Fruit fly (Drosophila melanogaster) whole organism, embryonic: ENCODE data around the gene CG13829.
A peak's percentile ranks its signal among the peaks of the same experiment; 100 is the strongest.

Experiments
- Aef1 ChIP-seq: fragments of 200-800 bp; sonication (Bioruptor generic); IDR thresholded peaks from 3 replicates; pipeline ENCODE4 v1.3.6; 2022; ENCODE audit warnings: missing biosample characterization, missing genetic modification characterization
- Atf3 ChIP-seq: fragments of 200-800 bp; sonication (Bioruptor generic); optimal IDR thresholded peaks from 3 replicates; lab custom pipeline; 2016; ENCODE audit warnings: missing biosample characterization, missing genetic modification characterization
- BtbVII ChIP-seq: fragments of 200-800 bp; sonication (Bioruptor generic); optimal IDR thresholded peaks from 3 replicates; lab custom pipeline; 2017; ENCODE audit warnings: missing biosample characterization, mild to moderate bottlenecking, missing genetic modification characterization
- Bteb2 ChIP-seq: fragments of 200-800 bp; sonication (Bioruptor generic); optimal IDR thresholded peaks from 2 replicates; lab custom pipeline; 2016; ENCODE audit warnings: missing biosample characterization, missing genetic modification characterization
- C15 ChIP-seq: fragments of 200-800 bp; sonication (Bioruptor generic); IDR thresholded peaks from 3 replicates; pipeline ENCODE4 v1.3.6; 2022; ENCODE audit warnings: missing biosample characterization, missing genetic modification characterization
- CG12104 ChIP-seq: fragments of 200-800 bp; sonication (Bioruptor generic); optimal IDR thresholded peaks from 3 replicates; lab custom pipeline; 2016; ENCODE audit warnings: missing biosample characterization, missing genetic modification characterization
- CG14710 ChIP-seq: fragments of 200-800 bp; sonication (Bioruptor generic); optimal IDR thresholded peaks from 3 replicates; lab custom pipeline; 2019; ENCODE audit warnings: missing biosample characterization, mild to moderate bottlenecking, missing genetic modification characterization, moderate library complexity
- CG15011 ChIP-seq: fragments of 200-800 bp; sonication (Bioruptor generic); optimal IDR thresholded peaks from 3 replicates; lab custom pipeline; 2018; ENCODE audit warnings: missing biosample characterization, mild to moderate bottlenecking, missing genetic modification characterization
- CG15514 ChIP-seq: fragments of 200-800 bp; sonication (Bioruptor generic); optimal IDR thresholded peaks from 3 replicates; lab custom pipeline; 2017; ENCODE audit warnings: missing biosample characterization, missing genetic modification characterization, mild to moderate bottlenecking, moderate library complexity, missing genetic modification reagents
- CG17912 ChIP-seq: fragments of 200-800 bp; sonication (Bioruptor generic); optimal IDR thresholded peaks from 2 replicates; lab custom pipeline; 2018; ENCODE audit warnings: missing biosample characterization, mild to moderate bottlenecking, missing genetic modification characterization
- CG18011 ChIP-seq: fragments of 200-800 bp; sonication (Bioruptor generic); optimal IDR thresholded peaks from 2 replicates; lab custom pipeline; 2017; ENCODE audit warnings: missing biosample characterization, missing genetic modification characterization, mild to moderate bottlenecking, moderate library complexity, missing genotype
- CG2120 ChIP-seq: fragments of 200-800 bp; sonication (Bioruptor generic); optimal IDR thresholded peaks from 3 replicates; lab custom pipeline; 2016; ENCODE audit warnings: missing biosample characterization, missing genetic modification characterization
- CG2129 ChIP-seq: fragments of 200-800 bp; sonication (Bioruptor generic); IDR thresholded peaks from 2 replicates; pipeline ENCODE4 v1.3.6; 2022; ENCODE audit warnings: missing biosample characterization, missing genetic modification characterization; ENCODE audit not compliant: partially characterized antibody
- CG2199 ChIP-seq: fragments of 200-800 bp; sonication (Bioruptor generic); IDR thresholded peaks from 3 replicates; pipeline ENCODE4 v1.3.6; 2022; ENCODE audit warnings: missing biosample characterization, missing genetic modification characterization
- CG30020 ChIP-seq: fragments of 200-800 bp; optimal IDR thresholded peaks from 2 replicates; lab custom pipeline; 2019; ENCODE audit warnings: missing biosample characterization, mild to moderate bottlenecking, missing genetic modification characterization, moderate library complexity
- CG31441 ChIP-seq: fragments of 200-800 bp; sonication (Bioruptor generic); IDR thresholded peaks from 2 replicates; pipeline ENCODE4 v1.3.6; 2022; ENCODE audit warnings: missing biosample characterization, missing genetic modification characterization
- CG3847 ChIP-seq: fragments of 200-800 bp; sonication (Bioruptor generic); IDR thresholded peaks from 2 replicates; pipeline ENCODE4 v1.3.6; 2022; ENCODE audit warnings: missing biosample characterization, missing genetic modification characterization
- CG7357 ChIP-seq: fragments of 200-800 bp; sonication (Bioruptor generic); IDR thresholded peaks from 3 replicates; pipeline ENCODE4 v1.3.6; 2022; ENCODE audit warnings: missing biosample characterization, missing genetic modification characterization
- Dip2 ChIP-seq: fragments of 200-800 bp; sonication (Bioruptor generic); IDR thresholded peaks from 2 replicates; pipeline ENCODE4 v1.3.6; 2022; ENCODE audit warnings: missing biosample characterization, missing genetic modification characterization
- Doc2 ChIP-seq: fragments of 200-800 bp; sonication (Bioruptor generic); IDR thresholded peaks from 2 replicates; pipeline ENCODE4 v1.3.6; 2022; ENCODE audit warnings: missing biosample characterization, missing genetic modification characterization
- E2f1 ChIP-seq: fragments of 200-800 bp; sonication (Bioruptor generic); IDR thresholded peaks from 2 replicates; pipeline ENCODE4 v1.3.6; 2022; ENCODE audit warnings: missing biosample characterization, missing genetic modification characterization
- Fer2 ChIP-seq: fragments of 200-800 bp; sonication (Bioruptor generic); optimal IDR thresholded peaks from 2 replicates; lab custom pipeline; 2018; ENCODE audit warnings: missing biosample characterization, mild to moderate bottlenecking, missing genetic modification characterization, moderate library complexity
- Gug ChIP-seq: fragments of 200-800 bp; sonication (Bioruptor generic); IDR thresholded peaks from 4 replicates; pipeline ENCODE4 v1.3.6; 2022; ENCODE audit warnings: missing biosample characterization, missing genetic modification characterization
- HLH4C ChIP-seq: fragments of 200-800 bp; sonication (Bioruptor generic); IDR thresholded peaks from 3 replicates; pipeline ENCODE4 v1.3.6; 2022; ENCODE audit warnings: missing biosample characterization, missing genetic modification characterization; ENCODE audit not compliant: partially characterized antibody
- HLH54F ChIP-seq: fragments of 200-800 bp; sonication (Bioruptor generic); optimal IDR thresholded peaks from 3 replicates; lab custom pipeline; 2016; ENCODE audit warnings: missing biosample characterization, missing genetic modification characterization
- HmgZ ChIP-seq: fragments of 200-800 bp; sonication (Bioruptor generic); optimal IDR thresholded peaks from 2 replicates; lab custom pipeline; 2018; ENCODE audit warnings: missing biosample characterization, mild to moderate bottlenecking, missing genetic modification characterization
- Hmx ChIP-seq: fragments of 200-800 bp; sonication (Bioruptor generic); optimal IDR thresholded peaks from 2 replicates; lab custom pipeline; 2016; ENCODE audit warnings: missing biosample characterization, missing genetic modification characterization
- Hr39 ChIP-seq: fragments of >200 bp; optimal IDR thresholded peaks from 2 replicates; lab custom pipeline; 2017
- Jarid2 ChIP-seq: fragments of 200-800 bp; sonication (Bioruptor generic); optimal IDR thresholded peaks from 3 replicates; lab custom pipeline; 2017; ENCODE audit warnings: mild to moderate bottlenecking, missing biosample characterization, missing genetic modification reagents, missing genetic modification characterization
- Nf-YC ChIP-seq: fragments of 200-800 bp; optimal IDR thresholded peaks from 3 replicates; lab custom pipeline; 2019; ENCODE audit warnings: missing biosample characterization, mild to moderate bottlenecking, missing genetic modification characterization, moderate library complexity
- Oli ChIP-seq: fragments of 200-800 bp; sonication (Bioruptor generic); optimal IDR thresholded peaks from 2 replicates; lab custom pipeline; 2018; ENCODE audit warnings: missing biosample characterization, mild to moderate bottlenecking, missing genetic modification characterization, moderate library complexity
- Optix ChIP-seq: fragments of 200-800 bp; sonication (Bioruptor generic); IDR thresholded peaks from 3 replicates; pipeline ENCODE4 v1.3.6; 2022; ENCODE audit warnings: missing biosample characterization, missing genetic modification characterization
- Ptx1 ChIP-seq: fragments of 200-800 bp; sonication (Bioruptor generic); IDR thresholded peaks from 2 replicates; pipeline ENCODE4 v1.3.6; 2022; ENCODE audit warnings: missing biosample characterization, missing genetic modification characterization
- Rx ChIP-seq: fragments of 200-800 bp; sonication (Bioruptor generic); IDR thresholded peaks from 2 replicates; pipeline ENCODE4 v1.3.6; 2022; ENCODE audit warnings: missing biosample characterization, missing genetic modification characterization
- ab ChIP-seq: fragments of 200-800 bp; sonication (Bioruptor generic); optimal IDR thresholded peaks from 2 replicates; lab custom pipeline; 2016; ENCODE audit warnings: missing biosample characterization, missing genetic modification characterization
- ac ChIP-seq: fragments of 200-800 bp; sonication (Bioruptor generic); optimal IDR thresholded peaks from 3 replicates; lab custom pipeline; 2017; ENCODE audit warnings: missing biosample characterization, mild to moderate bottlenecking, missing genetic modification characterization
- bab2 ChIP-seq: fragments of 200-800 bp; sonication (Bioruptor generic); optimal IDR thresholded peaks from 2 replicates; lab custom pipeline; 2016; ENCODE audit warnings: missing biosample characterization, missing genetic modification characterization
- bbx ChIP-seq: fragments of 200-800 bp; sonication (Bioruptor generic); IDR thresholded peaks from 2 replicates; pipeline ENCODE4 v1.3.6; 2022; ENCODE audit warnings: missing biosample characterization, missing genetic modification characterization; ENCODE audit not compliant: partially characterized antibody
- dimm ChIP-seq: fragments of 200-800 bp; sonication (Bioruptor generic); IDR thresholded peaks from 2 replicates; pipeline ENCODE4 v1.3.6; 2022; ENCODE audit warnings: missing biosample characterization, missing genetic modification characterization
- dmrt11E ChIP-seq: fragments of 200-800 bp; sonication (Bioruptor generic); optimal IDR thresholded peaks from 3 replicates; lab custom pipeline; 2018; ENCODE audit warnings: missing biosample characterization, mild to moderate bottlenecking, missing genetic modification characterization, moderate library complexity
- dysf ChIP-seq: fragments of 200-800 bp; sonication (Bioruptor generic); IDR thresholded peaks from 3 replicates; pipeline ENCODE4 v1.3.6; 2022; ENCODE audit warnings: missing biosample characterization, missing genetic modification characterization
- gcm2 ChIP-seq: fragments of 200-800 bp; sonication (Bioruptor generic); optimal IDR thresholded peaks from 2 replicates; lab custom pipeline; 2016; ENCODE audit warnings: missing biosample characterization, missing genetic modification characterization
- gro ChIP-seq: fragments of 200-800 bp; sonication (Bioruptor generic); optimal IDR thresholded peaks from 2 replicates; lab custom pipeline; 2016; ENCODE audit warnings: missing biosample characterization, missing genetic modification characterization
- gsb-n ChIP-seq: fragments of 200-800 bp; sonication (Bioruptor generic); optimal IDR thresholded peaks from 3 replicates; lab custom pipeline; 2018; ENCODE audit warnings: missing biosample characterization, mild to moderate bottlenecking, missing genetic modification characterization
- jing ChIP-seq: fragments of 200-800 bp; sonication (Bioruptor generic); optimal IDR thresholded peaks from 2 replicates; lab custom pipeline; 2018; ENCODE audit warnings: missing biosample characterization, mild to moderate bottlenecking, missing genetic modification characterization
- lab ChIP-seq: fragments of 200-800 bp; sonication (Bioruptor generic); optimal IDR thresholded peaks from 3 replicates; lab custom pipeline; 2017; ENCODE audit warnings: missing biosample characterization, missing genetic modification characterization, mild to moderate bottlenecking, moderate library complexity, missing genetic modification reagents
- lilli ChIP-seq: fragments of 200-800 bp; sonication (Bioruptor generic); optimal IDR thresholded peaks from 3 replicates; lab custom pipeline; 2016; ENCODE audit warnings: missing biosample characterization, missing genetic modification characterization
- p53 ChIP-seq: fragments of 200-800 bp; sonication (Bioruptor generic); optimal IDR thresholded peaks from 2 replicates; lab custom pipeline; 2016; ENCODE audit warnings: missing biosample characterization, missing genetic modification characterization
- pan ChIP-seq, 4 experiments: fragments of >200 bp in 3 of 4; fragments of 200-800 bp in 1 of 4; sonication (Bioruptor generic) in 1 of 4; optimal IDR thresholded peaks in 3 of 4; IDR thresholded peaks in 1 of 4; 2 replicates each; pipeline versions ENCODE4 v1.3.6 to Lab custom; 2017 to 2022; ENCODE audit warnings: missing biosample characterization in 2 of 4, missing genetic modification characterization in 2 of 4, mixed read lengths in 1 of 4
- pb ChIP-seq: fragments of 200-800 bp; sonication (Bioruptor generic); optimal IDR thresholded peaks from 3 replicates; lab custom pipeline; 2016; ENCODE audit warnings: missing biosample characterization, missing genetic modification characterization
- rib ChIP-seq: fragments of 200-800 bp; sonication (Bioruptor generic); IDR thresholded peaks from 2 replicates; pipeline ENCODE4 v1.3.6; 2022; ENCODE audit warnings: missing biosample characterization, missing genetic modification characterization

Gene CG13829

dm6 chr3R:23176445-23177087 is 15.4 kb upstream of the CG13829 start (continued):
- TF ChIP-seq HmgZ (peak; percentile 46), pb (no peak), ac (no peak), p53 (no peak), lilli (GFP tag; lab: Kevin White, UChicago) (no peak), CG14710 (no peak), Gug (GFP tag; lab: Robert Waterston, UW) (no peak), lab (GFP tag; lab: Kevin White, UChicago) (peak; percentile 81), Doc2 (GFP tag; lab: Robert Waterston, UW) (no peak), CG3847 (GFP tag; lab: Robert Waterston, UW) (no peak), Jarid2 (GFP tag; lab: Kevin White, UChicago) (peak; percentile 20), dmrt11E (tag; lab: Kevin White, UChicago) (no peak), Hmx (GFP tag; lab: Kevin White, UChicago) (no peak), ab (GFP tag; lab: Kevin White, UChicago) (no peak), E2f1 (peak; percentile 44; the same call in 1 of the 2 replicates), CG2129 (GFP tag; lab: Robert Waterston, UW) (no peak), bab2 (GFP tag; lab: Kevin White, UChicago) (peak; percentile 46), bbx (GFP tag; lab: Robert Waterston, UW) (no peak), CG12104 (GFP tag; lab: Kevin White, UChicago) (no peak), CG30020 (tag; lab: Kevin White, UChicago) (no peak), dysf (0 out of 3 replicates have a peak, but pooled peaks have one; percentile 17), jing (no peak), Bteb2 (GFP tag; lab: Kevin White, UChicago) (peak; percentile 12), CG31441 (GFP tag; lab: Robert Waterston, UW) (no peak; the same call in 1 of the 2 replicates), dimm (GFP tag; lab: Robert Waterston, UW) (no peak), CG2120 (GFP tag; lab: Kevin White, UChicago) (peak; percentile 72), CG7357 (GFP tag; lab: Robert Waterston, UW) (no peak), HLH54F (GFP tag; lab: Kevin White, UChicago) (peak; percentile 20), CG2199 (GFP tag; lab: Robert Waterston, UW) (no peak), Hr39 (no peak), gcm2 (GFP tag; lab: Kevin White, UChicago) (no peak), Nf-YC (tag; lab: Kevin White, UChicago) (no peak), pan (optimal IDR thresholded peaks at IDR 0.05; lab: Kevin White, UChicago) (no peak), pan (GFP tag; optimal IDR thresholded peaks at IDR 0.05 in 1 of 2, IDR thresholded peaks at IDR 0.05 in 1 of 2) (peak in 1 of 2 experiments; percentile 33), Rx (GFP tag; lab: Robert Waterston, UW) (no peak), CG17912 (GFP tag; lab: Kevin White, UChicago) (no peak), Ptx1 (peak; percentile 14; the same call in 1 of the 2 replicates), gro (GFP tag; lab: Kevin White, UChicago) (peak; percentile 67), CG18011 (GFP tag; lab: Kevin White, UChicago) (no peak), rib (peak; percentile 53), BtbVII (GFP tag; lab: Kevin White, UChicago) (peak; percentile 53), HLH4C (GFP tag; lab: Robert Waterston, UW) (no peak), Oli (tag; lab: Kevin White, UChicago) (no peak), Atf3 (GFP tag; lab: Kevin White, UChicago) (no peak), gsb-n (tag; lab: Kevin White, UChicago) (no peak), Fer2 (tag; lab: Kevin White, UChicago) (peak; percentile 36), Dip2 (GFP tag; lab: Robert Waterston, UW) (no peak), Aef1 (GFP tag; lab: Robert Waterston, UW) (no peak), CG15514 (GFP tag; lab: Kevin White, UChicago) (peak; percentile 47), CG15011 (GFP tag; lab: Kevin White, UChicago) (peak; percentile 23), Optix (GFP tag; lab: Robert Waterston, UW) (no peak), C15 (GFP tag; lab: Robert Waterston, UW) (no peak)
